Worm (Caenorhabditis elegans) whole organism, early embryonic: ENCODE results near the gene mtcu-2.

Experiments
- B0310.2 ChIP-seq: sonication (generic microtip); optimal IDR thresholded peaks from 2 replicates; lab custom pipeline; 2016; ENCODE audit warnings: mild to moderate bottlenecking, missing genetic modification characterization, missing compliant biosample characterization
- F13C5.2 ChIP-seq: sonication (generic microtip); optimal IDR thresholded peaks from 2 replicates; lab custom pipeline; 2017; ENCODE audit warnings: mild to moderate bottlenecking, missing genetic modification characterization, inconsistent platforms, missing compliant biosample characterization
- aly-1 ChIP-seq: sonication (generic microtip); optimal IDR thresholded peaks from 2 replicates; lab custom pipeline; 2016; ENCODE audit warnings: missing genetic modification characterization, missing compliant biosample characterization
- ama-1 ChIP-seq: fragments of 150-350 bp; optimal IDR thresholded peaks from 2 replicates; lab custom pipeline; 2014
- ceh-13 ChIP-seq: fragments of 200-800 bp; sonication (Bioruptor generic); optimal IDR thresholded peaks from 2 replicates; lab custom pipeline; 2018; ENCODE audit warnings: mild to moderate bottlenecking, missing genetic modification characterization, missing compliant biosample characterization
- ceh-36 ChIP-seq: sonication (generic microtip); optimal IDR thresholded peaks from 2 replicates; lab custom pipeline; 2016; ENCODE audit warnings: missing genetic modification characterization, inconsistent platforms, missing compliant biosample characterization
- ets-7 ChIP-seq: sonication (generic microtip); optimal IDR thresholded peaks from 2 replicates; lab custom pipeline; 2016; ENCODE audit warnings: missing genotype, missing genetic modification characterization, missing compliant biosample characterization
- flt-1 ChIP-seq: fragments of 200-800 bp; sonication (Bioruptor generic); IDR thresholded peaks from 2 replicates; pipeline ENCODE4 v1.3.6; 2022; ENCODE audit warnings: missing genetic modification characterization, missing compliant biosample characterization
- hmbx-1 ChIP-seq: sonication (generic microtip); optimal IDR thresholded peaks from 2 replicates; lab custom pipeline; 2016; ENCODE audit warnings: mild to moderate bottlenecking, missing genetic modification characterization, missing compliant biosample characterization
- hmg-4 ChIP-seq: fragments of 200-800 bp; sonication (Bioruptor generic); optimal IDR thresholded peaks from 2 replicates; lab custom pipeline; 2018; ENCODE audit warnings: mild to moderate bottlenecking, missing genetic modification characterization, missing compliant biosample characterization
- hnd-1 ChIP-seq: sonication (generic microtip); optimal IDR thresholded peaks from 2 replicates; lab custom pipeline; 2016; ENCODE audit warnings: missing genetic modification characterization, missing compliant biosample characterization
- pes-1 ChIP-seq: fragments of 200-800 bp; sonication (Bioruptor generic); IDR thresholded peaks from 2 replicates; pipeline ENCODE4 v1.3.6; 2022; ENCODE audit warnings: missing genetic modification reagents, missing genetic modification characterization, missing compliant biosample characterization
- scrt-1 ChIP-seq: fragments of 200-800 bp; sonication (Bioruptor generic); IDR thresholded peaks from 2 replicates; pipeline ENCODE4 v1.3.6; 2022; ENCODE audit warnings: missing genetic modification characterization, missing compliant biosample characterization
- sea-1 ChIP-seq: fragments of 200-800 bp; sonication (Bioruptor generic); conservative IDR thresholded peaks from 2 replicates; pipeline ENCODE4 v1.3.6; 2022; ENCODE audit warnings: missing genetic modification characterization, missing compliant biosample characterization
- tbx-11 ChIP-seq: fragments of 200-800 bp; sonication (Bioruptor generic); IDR thresholded peaks from 2 replicates; pipeline ENCODE4 v1.3.6; 2022; ENCODE audit warnings: missing genetic modification characterization, missing compliant biosample characterization
- tbx-37 ChIP-seq: fragments of 200-800 bp; sonication (Bioruptor generic); conservative IDR thresholded peaks from 2 replicates; pipeline ENCODE4 v1.3.6; 2022; ENCODE audit warnings: missing genetic modification reagents, missing genetic modification characterization, missing compliant biosample characterization
- tra-4 ChIP-seq: sonication (generic microtip); optimal IDR thresholded peaks from 2 replicates; lab custom pipeline; 2017; ENCODE audit warnings: missing genetic modification characterization, missing compliant biosample characterization

The mtcu-2 gene

ce11 chrII:10033163-10033871 lies at the start of gene mtcu-2:
mtcu-2 (minus strand) TSS chrII:10033213.
- peak; percentile 81 for TF ChIP-seq scrt-1
- TF ChIP-seq F13C5.2: peak; percentile 39
- peak; percentile 91 for TF ChIP-seq pes-1
- TF ChIP-seq tbx-37 (GFP tag; lab: Robert Waterston, UW): peak; percentile 85
- TF ChIP-seq flt-1 (GFP tag; lab: Robert Waterston, UW): peak; percentile 76
- TF ChIP-seq sea-1 (GFP tag; lab: Robert Waterston, UW): peak; percentile 94
- peak; percentile 79 for TF ChIP-seq tbx-11 (GFP tag; lab: Robert Waterston, UW)

ce11 chrII:10075794-10076193 lies 42.8 kb upstream of the mtcu-2 start:
- TF ChIP-seq ceh-13 (GFP tag; lab: Kevin White, UChicago): no peak
- TF ChIP-seq F13C5.2: no peak
- no peak for TF ChIP-seq tbx-11 (GFP tag; lab: Robert Waterston, UW)
- no peak for TF ChIP-seq aly-1 (tag; lab: Kevin White, UChicago)
- no peak for TF ChIP-seq sea-1 (GFP tag; lab: Robert Waterston, UW)
- no peak for TF ChIP-seq flt-1 (GFP tag; lab: Robert Waterston, UW)
- TF ChIP-seq ama-1 (lab: Kevin White, UChicago): no peak
- peak; percentile 29 for TF ChIP-seq B0310.2
- TF ChIP-seq hmg-4: peak; percentile 67
- TF ChIP-seq ceh-36: no peak
- TF ChIP-seq scrt-1: no peak
- no peak for TF ChIP-seq tbx-37 (GFP tag; lab: Robert Waterston, UW)
- TF ChIP-seq hmbx-1 (tag; lab: Kevin White, UChicago): no peak
- TF ChIP-seq ets-7 (tag; lab: Kevin White, UChicago): no peak
- peak; percentile 49; the same call in 1 of the 2 replicates for TF ChIP-seq pes-1
- TF ChIP-seq hnd-1: no peak
- TF ChIP-seq tra-4 (tag; lab: Kevin White, UChicago): no peak

ce11 chrII:10073986-10074385 lies 41.0 kb upstream of the mtcu-2 start:
- TF ChIP-seq aly-1 (tag; lab: Kevin White, UChicago): no peak
- TF ChIP-seq hmg-4: no peak
- no peak for TF ChIP-seq tra-4 (tag; lab: Kevin White, UChicago)
- TF ChIP-seq ets-7 (tag; lab: Kevin White, UChicago): no peak
- TF ChIP-seq flt-1 (GFP tag; lab: Robert Waterston, UW): no peak
- TF ChIP-seq tbx-37 (GFP tag; lab: Robert Waterston, UW): no peak

DNA sequence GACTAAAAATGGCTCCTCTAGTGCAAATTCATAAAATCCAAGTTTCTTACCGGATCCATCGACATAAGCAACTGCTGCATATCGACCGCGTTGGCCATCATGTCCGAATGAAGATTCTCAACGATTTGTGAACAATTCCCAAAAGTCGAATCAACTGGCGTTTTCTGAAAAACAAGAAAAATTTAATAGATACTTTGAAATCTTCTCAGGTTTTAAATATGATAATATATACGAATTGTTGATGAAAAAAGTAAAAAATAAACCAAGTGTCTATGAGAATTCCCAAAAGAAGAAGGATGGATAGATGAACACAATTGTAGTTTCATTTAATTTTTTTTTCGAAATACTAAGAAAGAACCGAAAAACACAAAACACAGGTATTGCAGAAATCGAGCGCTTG lies 34.8 kb upstream of the mtcu-2 start, which contains the start of gene die-1:
Gene die-1 (minus strand): TSS at position 101 of the 400 bp plus-strand sequence.
- TF ChIP-seq flt-1 (GFP tag; lab: Robert Waterston, UW): no peak
- no peak for TF ChIP-seq ama-1 (lab: Kevin White, UChicago)
- TF ChIP-seq pes-1: no peak
- no peak for TF ChIP-seq sea-1 (GFP tag; lab: Robert Waterston, UW)
- TF ChIP-seq tbx-11 (GFP tag; lab: Robert Waterston, UW): no peak
- TF ChIP-seq hmg-4: no peak
- no peak for TF ChIP-seq ets-7 (tag; lab: Kevin White, UChicago)
- no peak for TF ChIP-seq B0310.2
- no peak for TF ChIP-seq F13C5.2

DNA sequence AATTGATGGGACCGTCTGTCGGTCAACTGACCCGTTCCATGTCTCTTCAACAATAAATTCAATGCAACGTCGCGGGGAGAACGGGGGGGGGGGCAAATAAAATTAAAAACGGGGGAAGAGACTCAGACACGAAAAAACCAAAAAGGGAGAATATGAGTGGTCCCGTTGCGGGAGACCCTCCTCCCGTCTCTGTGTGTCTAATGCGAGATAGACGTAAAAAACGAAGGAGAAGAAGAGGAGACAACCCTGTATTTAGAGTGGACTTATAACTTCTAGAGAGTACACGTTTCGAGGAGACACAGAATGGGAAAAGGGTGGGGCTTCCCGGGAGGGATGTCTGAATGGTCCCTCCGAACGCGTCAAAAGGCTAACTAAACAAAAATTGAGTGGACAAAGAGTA lies 32.5 kb upstream of the mtcu-2 start:
- no peak for TF ChIP-seq aly-1 (tag; lab: Kevin White, UChicago)
- peak; percentile 5 for TF ChIP-seq ceh-36
- peak; percentile 83 for TF ChIP-seq hmg-4
- peak; percentile 55 for TF ChIP-seq pes-1
- TF ChIP-seq flt-1 (GFP tag; lab: Robert Waterston, UW): peak; percentile 49; the same call in 1 of the 2 replicates
- TF ChIP-seq ceh-13 (GFP tag; lab: Kevin White, UChicago): no peak
- 0 out of 2 replicates have a peak, but pooled peaks have one; percentile 46 for TF ChIP-seq sea-1 (GFP tag; lab: Robert Waterston, UW)
- 0 out of 2 replicates have a peak, but pooled peaks have one; percentile 43 for TF ChIP-seq scrt-1

DNA sequence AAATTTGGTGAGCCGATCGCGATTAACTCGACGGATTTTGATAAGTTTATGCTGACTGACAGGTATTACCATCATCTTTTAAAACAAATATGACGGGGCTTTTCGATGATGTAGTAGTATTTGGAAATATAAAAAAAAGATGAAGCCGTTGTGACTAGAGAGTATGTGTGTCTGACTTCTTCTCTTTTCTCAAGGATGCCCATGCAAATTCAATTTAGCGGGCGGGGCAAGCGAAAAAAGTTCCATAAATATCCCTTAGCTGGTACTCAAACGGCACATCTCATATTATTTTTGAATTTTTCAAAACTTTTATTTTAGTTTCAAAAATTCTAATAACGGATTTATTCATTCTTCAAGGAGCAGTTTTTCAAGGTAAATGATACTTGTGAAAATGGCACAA lies 27.5 kb upstream of the mtcu-2 start, which contains the start of gene stg-1:
Gene stg-1 (minus strand): TSS at position 153 of the 400 bp plus-strand sequence.
- TF ChIP-seq tbx-11 (GFP tag; lab: Robert Waterston, UW) (no peak), F13C5.2 (no peak), tbx-37 (GFP tag; lab: Robert Waterston, UW) (no peak), hmbx-1 (tag; lab: Kevin White, UChicago) (no peak), ets-7 (tag; lab: Kevin White, UChicago) (no peak), hnd-1 (no peak), hmg-4 (no peak), ceh-13 (GFP tag; lab: Kevin White, UChicago) (no peak), ceh-36 (no peak), scrt-1 (no peak), sea-1 (GFP tag; lab: Robert Waterston, UW) (no peak), aly-1 (tag; lab: Kevin White, UChicago) (no peak), B0310.2 (no peak), flt-1 (GFP tag; lab: Robert Waterston, UW) (no peak), pes-1 (no peak), tra-4 (tag; lab: Kevin White, UChicago) (no peak), ama-1 (lab: Kevin White, UChicago) (no peak)

ce11 chrII:10056545-10057038 lies 23.6 kb upstream of the mtcu-2 start, which contains the start of gene C18D1.2:
C18D1.2 (plus strand) TSS chrII:10056988.
- no peak for TF ChIP-seq ama-1 (lab: Kevin White, UChicago)
- no peak for TF ChIP-seq scrt-1

ce11 chrII:10051485-10051884 lies 18.5 kb upstream of the mtcu-2 start:
- TF ChIP-seq tra-4 (tag; lab: Kevin White, UChicago): no peak
- TF ChIP-seq ceh-36: no peak
- TF ChIP-seq flt-1 (GFP tag; lab: Robert Waterston, UW): no peak
- no peak for TF ChIP-seq hmg-4
